Worm (Caenorhabditis elegans): ENCODE results near the gene bath-44.

DNA sequence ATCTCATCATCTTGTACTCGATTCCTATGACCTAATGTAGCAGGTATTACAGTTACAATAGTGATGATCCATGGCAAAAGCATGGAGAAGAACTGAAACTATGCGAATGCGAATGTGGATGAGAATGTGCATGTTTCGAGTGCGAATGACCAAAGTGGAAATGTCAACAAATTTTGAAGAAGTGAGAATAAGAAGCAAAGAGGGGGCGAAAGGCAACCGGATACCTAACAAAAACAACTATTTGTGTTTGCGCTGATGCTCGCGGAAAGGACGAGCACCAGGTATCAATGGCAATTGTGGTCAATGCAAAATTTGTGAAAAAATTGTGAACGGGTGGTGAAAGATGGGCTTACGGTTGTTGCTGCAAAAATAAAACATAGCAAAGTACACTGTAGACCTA, 7.9 kb downstream of the bath-44 start, which contains the start of gene nas-7:
- no peak for TF ChIP-seq mdl-1 (tag; optimal IDR thresholded peaks at IDR 0.05)
- no peak for TF ChIP-seq nhr-77 (tag; optimal IDR thresholded peaks at IDR 0.05)
- no peak for TF ChIP-seq ama-1 (optimal IDR thresholded peaks at IDR 0.05)
- no peak for TF ChIP-seq skn-1 (tag; optimal IDR thresholded peaks at IDR 0.05)
- no peak for TF ChIP-seq daf-12 (tag; optimal IDR thresholded peaks at IDR 0.05)
- TF ChIP-seq lin-39 (tag; optimal IDR thresholded peaks at IDR 0.05) = no peak
- no peak for TF ChIP-seq egl-27 (tag; optimal IDR thresholded peaks at IDR 0.05)
- no peak for TF ChIP-seq nhr-237 (tag; optimal IDR thresholded peaks at IDR 0.05)
- no peak for TF ChIP-seq ZK546.5 (tag; optimal IDR thresholded peaks at IDR 0.05)
- no peak for TF ChIP-seq nhr-25 (tag; optimal IDR thresholded peaks at IDR 0.05)
- TF ChIP-seq zag-1 (tag; optimal IDR thresholded peaks at IDR 0.05) = no peak
